Fruit fly (Drosophila melanogaster) whole organism, prepupa: ENCODE data around the gene Grp170.

Experiments used
- CG11294 ChIP-seq: fragments of 200-800 bp; sonication (Bioruptor generic); IDR thresholded peaks from 2 replicates; pipeline ENCODE4 v1.3.6; 2022; ENCODE audit warnings: missing biosample characterization, missing genetic modification characterization
- CG1621 ChIP-seq: fragments of 200-800 bp; sonication (Bioruptor generic); optimal IDR thresholded peaks from 3 replicates; lab custom pipeline; 2018; ENCODE audit warnings: missing biosample characterization, mild to moderate bottlenecking, missing genetic modification characterization
- CG3919 ChIP-seq: fragments of 200-800 bp; sonication (Bioruptor generic); optimal IDR thresholded peaks from 3 replicates; lab custom pipeline; 2016; ENCODE audit warnings: missing biosample characterization, missing genetic modification characterization
- Ets96B ChIP-seq: fragments of 200-800 bp; optimal IDR thresholded peaks from 2 replicates; lab custom pipeline; 2019; ENCODE audit warnings: missing biosample characterization, mild to moderate bottlenecking, missing genetic modification characterization, moderate library complexity
- Gug ChIP-seq: fragments of 200-800 bp; sonication (Bioruptor generic); IDR thresholded peaks from 2 replicates; pipeline ENCODE4 v1.3.6; 2022; ENCODE audit warnings: missing biosample characterization, missing genetic modification characterization
- Sox15 ChIP-seq: fragments of 200-800 bp; sonication (Bioruptor generic); optimal IDR thresholded peaks from 3 replicates; lab custom pipeline; 2016; ENCODE audit warnings: missing biosample characterization, missing genetic modification characterization
- lz ChIP-seq: fragments of 200-800 bp; sonication (Bioruptor generic); optimal IDR thresholded peaks from 3 replicates; lab custom pipeline; 2016; ENCODE audit warnings: missing biosample characterization, missing genetic modification characterization
- svp ChIP-seq: fragments of 200-800 bp; sonication (Bioruptor generic); peaks from one replicate; lab custom pipeline; 2016; ENCODE audit warnings: missing biosample characterization, missing genetic modification characterization
- topi ChIP-seq: fragments of 200-800 bp; sonication (Bioruptor generic); optimal IDR thresholded peaks from 3 replicates; lab custom pipeline; 2016; ENCODE audit warnings: missing biosample characterization, missing genetic modification characterization
- vri ChIP-seq: fragments of 200-800 bp; sonication (Bioruptor generic); optimal IDR thresholded peaks from 3 replicates; lab custom pipeline; 2016; ENCODE audit warnings: missing biosample characterization, mild to moderate bottlenecking, missing genetic modification characterization

DNA sequence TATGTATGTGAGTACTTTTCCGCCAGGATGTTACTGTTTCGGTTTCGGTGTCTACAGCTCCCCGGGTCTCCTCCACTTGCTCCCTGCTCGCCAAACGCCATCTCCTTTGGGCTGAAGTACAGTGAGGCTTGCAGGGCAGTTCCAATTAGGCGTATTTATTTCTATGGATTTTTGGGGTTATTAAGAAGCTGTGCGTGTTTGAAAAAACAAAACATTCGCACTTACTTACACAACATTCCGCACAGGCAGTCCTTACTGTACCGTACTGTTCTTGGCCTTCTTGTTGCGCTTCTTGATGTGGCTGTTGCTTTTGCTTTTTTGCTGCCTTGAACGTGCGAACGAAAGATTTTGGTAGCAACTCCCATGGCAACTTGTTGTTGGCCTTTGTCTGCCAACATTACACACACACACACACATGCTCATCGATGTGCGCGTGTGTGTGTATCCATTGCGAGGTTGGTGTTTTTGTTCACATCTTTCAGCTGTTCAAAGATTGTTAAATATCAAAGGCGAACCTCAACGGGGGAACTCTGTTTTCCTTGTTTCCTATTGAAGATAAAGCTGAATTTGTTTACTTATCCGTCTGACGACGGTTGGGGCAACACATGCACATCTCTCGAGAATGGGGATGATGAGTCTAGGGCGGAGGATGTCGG, 47.2 kb upstream of the Grp170 start:
- peak; percentile 96 for TF ChIP-seq topi
- peak; percentile 91 for TF ChIP-seq CG3919 (GFP tag; lab: Kevin White, UChicago)
- TF ChIP-seq Ets96B (tag; lab: Kevin White, UChicago), result peak; percentile 87
- peak; percentile 98 for TF ChIP-seq lz (GFP tag; lab: Kevin White, UChicago)
- TF ChIP-seq CG11294 (GFP tag; lab: Robert Waterston, UW), result no peak
- peak; percentile 84 for TF ChIP-seq Sox15 (GFP tag; lab: Kevin White, UChicago)
- TF ChIP-seq CG1621 (tag; lab: Kevin White, UChicago), result peak; percentile 92
- peak; percentile 71 for TF ChIP-seq Gug (GFP tag; lab: Robert Waterston, UW)
- peak; percentile 94 for TF ChIP-seq vri (GFP tag; lab: Kevin White, UChicago)
- TF ChIP-seq svp (GFP tag; lab: Kevin White, UChicago), result peak; percentile 99
